Fruit fly (Drosophila melanogaster) whole organism, embryonic: Measurements from ENCODE around the gene pug.

Experiments
- CG12104 ChIP-seq: fragments of 200-800 bp; sonication (Bioruptor generic); optimal IDR thresholded peaks from 3 replicates; lab custom pipeline; 2016; ENCODE audit warnings: missing biosample characterization, missing genetic modification characterization
- CG12219 ChIP-seq: fragments of 200-800 bp; sonication (Bioruptor generic); optimal IDR thresholded peaks from 3 replicates; lab custom pipeline; 2018; ENCODE audit warnings: missing biosample characterization, mild to moderate bottlenecking, missing genetic modification characterization
- CG12299 ChIP-seq: fragments of 200-800 bp; sonication (Bioruptor generic); optimal IDR thresholded peaks from 2 replicates; lab custom pipeline; 2018; ENCODE audit warnings: missing biosample characterization, mild to moderate bottlenecking, missing genetic modification characterization
- CG13624 ChIP-seq: fragments of 200-800 bp; sonication (Bioruptor generic); optimal IDR thresholded peaks from 2 replicates; lab custom pipeline; 2016; ENCODE audit warnings: missing biosample characterization, missing genetic modification characterization
- CG15514 ChIP-seq: fragments of 200-800 bp; sonication (Bioruptor generic); optimal IDR thresholded peaks from 3 replicates; lab custom pipeline; 2017; ENCODE audit warnings: missing biosample characterization, missing genetic modification characterization, mild to moderate bottlenecking, moderate library complexity, missing genetic modification reagents
- CG17829 ChIP-seq: fragments of 200-800 bp; optimal IDR thresholded peaks from 2 replicates; lab custom pipeline; 2019; ENCODE audit warnings: missing biosample characterization, mild to moderate bottlenecking, missing genetic modification characterization, moderate library complexity
- CG1832 ChIP-seq: fragments of 200-800 bp; sonication (Bioruptor generic); optimal IDR thresholded peaks from 2 replicates; lab custom pipeline; 2017; ENCODE audit warnings: missing biosample characterization, mild to moderate bottlenecking, missing genetic modification characterization, inconsistent platforms
- CG31365 ChIP-seq: fragments of 200-800 bp; sonication (Bioruptor generic); optimal IDR thresholded peaks from 2 replicates; lab custom pipeline; 2018; ENCODE audit warnings: missing biosample characterization, mild to moderate bottlenecking, missing genetic modification characterization
- CG3407 ChIP-seq: fragments of 200-800 bp; sonication (Bioruptor generic); optimal IDR thresholded peaks from 2 replicates; lab custom pipeline; 2018; ENCODE audit warnings: missing biosample characterization, mild to moderate bottlenecking, missing genetic modification characterization
- CG3726 ChIP-seq: fragments of 200-800 bp; sonication (Bioruptor generic); IDR thresholded peaks from 3 replicates; pipeline ENCODE4, ENCODE4 v1.3.6; 2022; ENCODE audit warnings: missing biosample characterization, missing genetic modification characterization
- CG4424 ChIP-seq: fragments of 200-800 bp; sonication (Bioruptor generic); optimal IDR thresholded peaks from 3 replicates; lab custom pipeline; 2016; ENCODE audit warnings: missing biosample characterization, missing genetic modification characterization
- CG6791 ChIP-seq: fragments of 200-800 bp; sonication (Bioruptor generic); IDR thresholded peaks from 3 replicates; pipeline ENCODE4 v1.3.6; 2022; ENCODE audit warnings: missing biosample characterization, missing genetic modification characterization; ENCODE audit not compliant: partially characterized antibody
- CG9215 ChIP-seq: fragments of 200-800 bp; sonication (Bioruptor generic); IDR thresholded peaks from 2 replicates; pipeline ENCODE4 v1.3.6; 2022; ENCODE audit warnings: missing biosample characterization, missing genetic modification characterization
- CkIIα-i1 ChIP-seq: fragments of 200-800 bp; sonication (Bioruptor generic); IDR thresholded peaks from 2 replicates; pipeline ENCODE4 v1.3.6; 2022; ENCODE audit warnings: missing biosample characterization, missing genetic modification characterization
- Dbx ChIP-seq: fragments of 200-800 bp; sonication (Bioruptor generic); IDR thresholded peaks from 3 replicates; pipeline ENCODE4 v1.3.6; 2022; ENCODE audit warnings: missing biosample characterization, missing genetic modification characterization
- Dp ChIP-seq: fragments of 200-800 bp; sonication (Bioruptor generic); optimal IDR thresholded peaks from 2 replicates; lab custom pipeline; 2018; ENCODE audit warnings: missing biosample characterization, mild to moderate bottlenecking, missing genetic modification characterization, moderate library complexity
- HHEX ChIP-seq: fragments of 200-800 bp; sonication (Bioruptor generic); optimal IDR thresholded peaks from 3 replicates; lab custom pipeline; 2017; ENCODE audit warnings: missing biosample characterization, mild to moderate bottlenecking, missing genetic modification characterization, missing genetic modification reagents
- HLH4C ChIP-seq: fragments of 200-800 bp; sonication (Bioruptor generic); IDR thresholded peaks from 3 replicates; pipeline ENCODE4 v1.3.6; 2022; ENCODE audit warnings: missing biosample characterization, missing genetic modification characterization; ENCODE audit not compliant: partially characterized antibody
- HmgZ ChIP-seq: fragments of 200-800 bp; sonication (Bioruptor generic); optimal IDR thresholded peaks from 2 replicates; lab custom pipeline; 2018; ENCODE audit warnings: missing biosample characterization, mild to moderate bottlenecking, missing genetic modification characterization
- Lim3 ChIP-seq: fragments of 200-800 bp; sonication (Bioruptor generic); IDR thresholded peaks from 2 replicates; pipeline ENCODE4 v1.3.6; 2022; ENCODE audit warnings: missing biosample characterization, missing genetic modification characterization
- NC2β ChIP-seq: fragments of 200-800 bp; sonication (Bioruptor generic); optimal IDR thresholded peaks from 2 replicates; lab custom pipeline; 2016; ENCODE audit warnings: missing biosample characterization, missing genetic modification characterization
- Neu2 ChIP-seq: fragments of 200-800 bp; sonication (Bioruptor generic); optimal IDR thresholded peaks from 3 replicates; lab custom pipeline; 2016; ENCODE audit warnings: missing biosample characterization, missing genetic modification characterization, borderline replicate concordance
- Oaz ChIP-seq: fragments of 200-800 bp; sonication (Bioruptor generic); IDR thresholded peaks from 2 replicates; pipeline ENCODE4 v1.3.6; 2022; ENCODE audit warnings: missing biosample characterization, missing genetic modification characterization
- Opbp ChIP-seq: fragments of 200-800 bp; sonication (Bioruptor generic); IDR thresholded peaks from 3 replicates; pipeline ENCODE4 v1.3.6; 2022; ENCODE audit warnings: missing biosample characterization, missing genetic modification characterization; ENCODE audit not compliant: partially characterized antibody
- aop ChIP-seq: fragments of 200-800 bp; sonication (Bioruptor generic); IDR thresholded peaks from 2 replicates; pipeline ENCODE4 v1.3.6; 2022; ENCODE audit warnings: missing biosample characterization, missing genetic modification characterization
- ap ChIP-seq: fragments of 200-800 bp; sonication (Bioruptor generic); IDR thresholded peaks from 2 replicates; pipeline ENCODE4 v1.3.6; 2022; ENCODE audit warnings: missing biosample characterization, missing genetic modification characterization
- az2 ChIP-seq: fragments of 200-800 bp; sonication (Bioruptor generic); optimal IDR thresholded peaks from 3 replicates; lab custom pipeline; 2016; ENCODE audit warnings: missing biosample characterization, missing genetic modification characterization
- bbx ChIP-seq: fragments of 200-800 bp; sonication (Bioruptor generic); IDR thresholded peaks from 2 replicates; pipeline ENCODE4 v1.3.6; 2022; ENCODE audit warnings: missing biosample characterization, missing genetic modification characterization; ENCODE audit not compliant: partially characterized antibody
- btn ChIP-seq: fragments of 200-800 bp; sonication (Bioruptor generic); optimal IDR thresholded peaks from 2 replicates; lab custom pipeline; 2016; ENCODE audit warnings: missing biosample characterization, missing genetic modification characterization
- cato ChIP-seq: fragments of 200-800 bp; sonication (Bioruptor generic); optimal IDR thresholded peaks from 2 replicates; lab custom pipeline; 2016; ENCODE audit warnings: missing biosample characterization, missing genetic modification characterization, borderline replicate concordance
- crol ChIP-seq: fragments of 200-800 bp; sonication (Bioruptor generic); IDR thresholded peaks from 2 replicates; pipeline ENCODE4 v1.3.6; 2022; ENCODE audit warnings: missing biosample characterization, missing genetic modification characterization
- cwo ChIP-seq: fragments of 200-800 bp; sonication (Bioruptor generic); optimal IDR thresholded peaks from 3 replicates; lab custom pipeline; 2017; ENCODE audit warnings: missing biosample characterization, missing genetic modification characterization, mild to moderate bottlenecking, moderate library complexity, missing genetic modification reagents
- da ChIP-seq: fragments of 200-800 bp; sonication (Bioruptor generic); optimal IDR thresholded peaks from 2 replicates; lab custom pipeline; 2016; ENCODE audit warnings: missing biosample characterization, missing genetic modification characterization
- dimm ChIP-seq: fragments of 200-800 bp; sonication (Bioruptor generic); IDR thresholded peaks from 2 replicates; pipeline ENCODE4 v1.3.6; 2022; ENCODE audit warnings: missing biosample characterization, missing genetic modification characterization
- dmrt99B ChIP-seq: fragments of 200-800 bp; sonication (Bioruptor generic); optimal IDR thresholded peaks from 2 replicates; lab custom pipeline; 2018; ENCODE audit warnings: missing biosample characterization, mild to moderate bottlenecking, missing genetic modification characterization, moderate library complexity
- gro ChIP-seq: fragments of 200-800 bp; sonication (Bioruptor generic); optimal IDR thresholded peaks from 2 replicates; lab custom pipeline; 2016; ENCODE audit warnings: missing biosample characterization, missing genetic modification characterization
- hbn ChIP-seq: fragments of 200-800 bp; sonication (Bioruptor generic); IDR thresholded peaks from 2 replicates; pipeline ENCODE4 v1.3.6; 2022; ENCODE audit warnings: missing biosample characterization, missing genetic modification characterization; ENCODE audit not compliant: partially characterized antibody
- kni ChIP-seq: fragments of 200-800 bp; sonication (Bioruptor generic); optimal IDR thresholded peaks from 3 replicates; lab custom pipeline; 2017; ENCODE audit warnings: mild to moderate bottlenecking, missing biosample characterization, missing genetic modification reagents, missing genetic modification characterization
- knrl ChIP-seq: fragments of 200-800 bp; sonication (Bioruptor generic); IDR thresholded peaks from 3 replicates; pipeline ENCODE4 v1.3.6; 2022; ENCODE audit warnings: missing biosample characterization, missing genetic modification characterization; ENCODE audit not compliant: partially characterized antibody
- nerfin-2 ChIP-seq: fragments of 200-800 bp; sonication (Bioruptor generic); IDR thresholded peaks from 2 replicates; pipeline ENCODE4 v1.3.6; 2022; ENCODE audit warnings: missing biosample characterization, missing genetic modification characterization; ENCODE audit not compliant: partially characterized antibody
- odd ChIP-seq: fragments of 200-800 bp; sonication (Bioruptor generic); optimal IDR thresholded peaks from 2 replicates; lab custom pipeline; 2017; ENCODE audit warnings: missing biosample characterization, mild to moderate bottlenecking, missing genetic modification characterization
- prd ChIP-seq, 3 experiments: fragments of >200 bp in 2 of 3; fragments of 200-800 bp in 1 of 3; sonication (Bioruptor generic) in 1 of 3; optimal IDR thresholded peaks in 2 of 3; IDR thresholded peaks in 1 of 3; 2 replicates in 2 of 3; 3 replicates in 1 of 3; pipeline versions ENCODE4 v1.3.6 to Lab custom; 2017 to 2022; ENCODE audit warnings: missing biosample characterization in 1 of 3, missing genetic modification characterization in 1 of 3
- row ChIP-seq: fragments of 200-800 bp; sonication (Bioruptor generic); IDR thresholded peaks from 3 replicates; pipeline ENCODE4 v1.3.6; 2022; ENCODE audit warnings: missing biosample characterization, missing genetic modification characterization
- salm ChIP-seq: fragments of 200-800 bp; sonication (Bioruptor generic); optimal IDR thresholded peaks from 2 replicates; lab custom pipeline; 2018; ENCODE audit warnings: missing biosample characterization, mild to moderate bottlenecking, missing genetic modification characterization
- sens ChIP-seq: fragments of 200-800 bp; sonication (Bioruptor generic); peaks from one replicate; lab custom pipeline; 2016; ENCODE audit warnings: missing biosample characterization, missing genetic modification characterization
- sisA ChIP-seq: fragments of 200-800 bp; sonication (Bioruptor generic); IDR thresholded peaks from 2 replicates; pipeline ENCODE4 v1.3.6; 2022; ENCODE audit warnings: missing biosample characterization, missing genetic modification characterization
- sqz ChIP-seq: fragments of 200-800 bp; sonication (Bioruptor generic); optimal IDR thresholded peaks from 3 replicates; lab custom pipeline; 2018; ENCODE audit warnings: missing biosample characterization, mild to moderate bottlenecking, missing genetic modification characterization
- stc ChIP-seq: fragments of 200-800 bp; sonication (Bioruptor generic); IDR thresholded peaks from 2 replicates; pipeline ENCODE4 v1.3.6; 2022; ENCODE audit warnings: missing biosample characterization, missing genetic modification characterization
- tio ChIP-seq: fragments of 200-800 bp; sonication (Bioruptor generic); optimal IDR thresholded peaks from 2 replicates; lab custom pipeline; 2017; ENCODE audit warnings: missing biosample characterization, missing genetic modification characterization, inconsistent platforms

Gene pug

DNA sequence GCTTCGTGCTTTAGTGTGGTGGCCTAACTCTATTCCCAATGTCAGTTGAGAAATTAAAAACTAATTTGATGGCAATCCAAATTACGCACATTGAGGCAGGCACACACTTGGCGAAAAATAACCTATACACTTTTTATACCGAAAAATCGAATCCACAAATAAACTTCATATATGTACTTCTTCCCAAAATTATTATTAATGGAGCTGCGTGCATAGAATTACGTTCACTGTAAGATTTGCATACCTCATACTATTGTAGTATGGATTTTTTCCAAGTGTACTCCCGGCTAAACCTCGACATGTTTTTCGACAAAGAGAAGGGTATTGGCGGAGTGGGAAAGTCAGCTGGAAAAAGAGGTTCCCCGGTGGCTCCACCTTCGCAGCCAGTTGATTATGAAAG is 12.1 kb upstream of the pug start:
- no peak for TF ChIP-seq gro (GFP tag; lab: Kevin White, UChicago)
- TF ChIP-seq HHEX (GFP tag; lab: Kevin White, UChicago): peak; percentile 70
- no peak for TF ChIP-seq Opbp
- peak; percentile 22 for TF ChIP-seq NC2β
- peak; percentile 93 for TF ChIP-seq dmrt99B
- TF ChIP-seq ap (GFP tag; lab: Robert Waterston, UW): peak; percentile 56; the same call in 1 of the 2 replicates
- TF ChIP-seq sisA: peak; percentile 78
- TF ChIP-seq Oaz (GFP tag; lab: Robert Waterston, UW): 0 out of 2 replicates have a peak, but pooled peaks have one; percentile 26
- no peak for TF ChIP-seq nerfin-2 (GFP tag; lab: Robert Waterston, UW)
- peak; percentile 28; the same call in 1 of the 2 replicates for TF ChIP-seq CG9215 (GFP tag; lab: Robert Waterston, UW)
- no peak for TF ChIP-seq CG1832 (GFP tag; lab: Kevin White, UChicago)
- TF ChIP-seq odd (GFP tag; lab: Kevin White, UChicago): peak; percentile 3
- TF ChIP-seq Dp (GFP tag; lab: Kevin White, UChicago): no peak
- TF ChIP-seq CG12219 (GFP tag; lab: Kevin White, UChicago): peak; percentile 63
- peak; percentile 86 for TF ChIP-seq stc (GFP tag; lab: Robert Waterston, UW)
- TF ChIP-seq tio (GFP tag; lab: Kevin White, UChicago): peak; percentile 16
- no peak for TF ChIP-seq CG12299 (tag; lab: Kevin White, UChicago)
- TF ChIP-seq dimm (GFP tag; lab: Robert Waterston, UW): peak; percentile 56; the same call in 1 of the 2 replicates
- no peak for TF ChIP-seq da
- TF ChIP-seq cato (GFP tag; lab: Kevin White, UChicago): no peak
- TF ChIP-seq sens (GFP tag; lab: Kevin White, UChicago): peak; percentile 94
- peak; percentile 65 for TF ChIP-seq CG4424
- no peak for TF ChIP-seq Dbx (GFP tag; lab: Robert Waterston, UW)
- TF ChIP-seq CG31365: peak; percentile 41
- peak; percentile 59 for TF ChIP-seq CG17829 (tag; lab: Kevin White, UChicago)
- no peak for TF ChIP-seq Neu2 (GFP tag; lab: Kevin White, UChicago)
- no peak for TF ChIP-seq kni (GFP tag; lab: Kevin White, UChicago)
- peak; percentile 59 for TF ChIP-seq cwo (GFP tag; lab: Kevin White, UChicago)
- TF ChIP-seq CG3407 (GFP tag; lab: Kevin White, UChicago): peak; percentile 34
- peak; percentile 63 for TF ChIP-seq az2
- TF ChIP-seq knrl (GFP tag; lab: Robert Waterston, UW): no peak
- no peak for TF ChIP-seq HLH4C (GFP tag; lab: Robert Waterston, UW)
- TF ChIP-seq CG3726 (GFP tag; lab: Robert Waterston, UW): peak; percentile 68; the same call in 1 of the 3 replicates
- TF ChIP-seq prd (optimal IDR thresholded peaks at IDR 0.05; lab: Kevin White, UChicago): no peak
- TF ChIP-seq prd (GFP tag; IDR thresholded peaks at IDR 0.05; lab: Robert Waterston, UW): peak; percentile 77
- TF ChIP-seq bbx (GFP tag; lab: Robert Waterston, UW): no peak
- TF ChIP-seq Lim3 (GFP tag; lab: Robert Waterston, UW): peak; percentile 61
- peak; percentile 68 for TF ChIP-seq row (GFP tag; lab: Robert Waterston, UW)
- TF ChIP-seq HmgZ (tag; lab: Kevin White, UChicago): no peak
- TF ChIP-seq CkIIα-i1 (GFP tag; lab: Robert Waterston, UW): 0 out of 2 replicates have a peak, but pooled peaks have one; percentile 27
- TF ChIP-seq CG15514 (GFP tag; lab: Kevin White, UChicago): no peak
- peak; percentile 51 for TF ChIP-seq salm
- no peak for TF ChIP-seq CG6791
- peak; percentile 3 for TF ChIP-seq CG13624 (GFP tag; lab: Kevin White, UChicago)
- peak; percentile 22 for TF ChIP-seq btn (GFP tag; lab: Kevin White, UChicago)
- peak; percentile 51; the same call in 1 of the 2 replicates for TF ChIP-seq aop (GFP tag; lab: Robert Waterston, UW)
- no peak for TF ChIP-seq hbn (GFP tag; lab: Robert Waterston, UW)
- no peak for TF ChIP-seq sqz (GFP tag; lab: Kevin White, UChicago)
- peak; percentile 40 for TF ChIP-seq CG12104
- peak; percentile 35; the same call in 1 of the 2 replicates for TF ChIP-seq crol (GFP tag; lab: Robert Waterston, UW)
